Fruit fly (Drosophila melanogaster) whole organism, adult: Measurements from ENCODE around the gene HIP-R.

ENCODE experiments used
- CG33017 ChIP-seq: fragments of 200-800 bp; sonication (Bioruptor generic); optimal IDR thresholded peaks from 2 replicates; lab custom pipeline; 2018; ENCODE audit warnings: missing biosample characterization, mild to moderate bottlenecking, missing genetic modification characterization, moderate library complexity
- cic ChIP-seq: fragments of 200-800 bp; sonication (Bioruptor generic); optimal IDR thresholded peaks from 2 replicates; lab custom pipeline; 2017; ENCODE audit warnings: missing biosample characterization, mild to moderate bottlenecking, missing genetic modification characterization, moderate library complexity
- kay ChIP-seq: fragments of 200-800 bp; sonication (Bioruptor generic); peaks from one replicate; lab custom pipeline; 2016; ENCODE audit warnings: missing biosample characterization, missing genetic modification characterization, borderline replicate concordance

- TF ChIP-seq CG33017 (tag; lab: Kevin White, UChicago) (no peak), cic (GFP tag; lab: Kevin White, UChicago) (no peak), kay (GFP tag; lab: Kevin White, UChicago) (no peak)
Measured at dm6 chrX:3833109-3833657, 43.4 kb downstream of the HIP-R start.
